Worm (Caenorhabditis elegans): ENCODE data around the gene F21A3.11.

Gene F21A3.11

ce11 chrV:15536320-15536719, 3.3 kb upstream of the F21A3.11 start, which contains the start of gene F21A3.4:
Gene F21A3.4 (plus strand): TSS chrV:15536620.
- TF ChIP-seq tbx-37 (GFP tag; conservative IDR thresholded peaks at IDR 0.05) = no peak
- no peak for TF ChIP-seq ceh-36 (tag; optimal IDR thresholded peaks at IDR 0.05)
- TF ChIP-seq sea-1 (GFP tag; conservative IDR thresholded peaks at IDR 0.05) = no peak

- no peak for TF ChIP-seq hnd-1 (tag; optimal IDR thresholded peaks at IDR 0.05)
- no peak for TF ChIP-seq F13C5.2 (tag; optimal IDR thresholded peaks at IDR 0.05)
- TF ChIP-seq scrt-1 (GFP tag; IDR thresholded peaks at IDR 0.05) = no peak
- no peak for TF ChIP-seq pes-1 (GFP tag; IDR thresholded peaks at IDR 0.05)
- no peak for TF ChIP-seq tra-4 (tag; optimal IDR thresholded peaks at IDR 0.05)
- no peak for TF ChIP-seq hmg-4 (GFP tag; optimal IDR thresholded peaks at IDR 0.05)
- no peak for TF ChIP-seq ceh-36 (tag; optimal IDR thresholded peaks at IDR 0.05)
- TF ChIP-seq hmbx-1 (tag; optimal IDR thresholded peaks at IDR 0.05) = no peak
- no peak for TF ChIP-seq flt-1 (GFP tag; IDR thresholded peaks at IDR 0.05)
- no peak for TF ChIP-seq aly-1 (tag; optimal IDR thresholded peaks at IDR 0.05)
- TF ChIP-seq tbx-11 (GFP tag; IDR thresholded peaks at IDR 0.05) = no peak
- TF ChIP-seq tbx-37 (GFP tag; conservative IDR thresholded peaks at IDR 0.05) = no peak
Observed at ce11 chrV:15533864-15534263, 852 bp upstream of the F21A3.11 start, which contains the start of gene F21A3.2. Gene F21A3.2 (minus strand): TSS chrV:15533964.

ce11 chrV:15529069-15529468, 3.9 kb downstream of the F21A3.11 start, which contains the start of gene srh-276:
Gene srh-276 (plus strand): TSS chrV:15529369.
- TF ChIP-seq aly-1 (tag; optimal IDR thresholded peaks at IDR 0.05) (no peak), tra-4 (tag; optimal IDR thresholded peaks at IDR 0.05) (no peak), sea-1 (GFP tag; conservative IDR thresholded peaks at IDR 0.05) (no peak), B0310.2 (tag; optimal IDR thresholded peaks at IDR 0.05) (no peak), flt-1 (GFP tag; IDR thresholded peaks at IDR 0.05) (no peak), ama-1 (optimal IDR thresholded peaks at IDR 0.05) (no peak), ceh-36 (tag; optimal IDR thresholded peaks at IDR 0.05) (no peak), tbx-37 (GFP tag; conservative IDR thresholded peaks at IDR 0.05) (no peak), ets-7 (tag; optimal IDR thresholded peaks at IDR 0.05) (no peak), ceh-13 (GFP tag; optimal IDR thresholded peaks at IDR 0.05) (no peak), hmg-4 (GFP tag; optimal IDR thresholded peaks at IDR 0.05) (no peak), hnd-1 (tag; optimal IDR thresholded peaks at IDR 0.05) (no peak), hmbx-1 (tag; optimal IDR thresholded peaks at IDR 0.05) (no peak), F13C5.2 (tag; optimal IDR thresholded peaks at IDR 0.05) (no peak)

ce11 chrV:15521920-15522319, 11.1 kb downstream of the F21A3.11 start, which contains the start of gene lgc-31:
Gene lgc-31 (minus strand): TSS chrV:15522020.
- TF ChIP-seq tbx-11 (GFP tag; IDR thresholded peaks at IDR 0.05) (no peak), scrt-1 (GFP tag; IDR thresholded peaks at IDR 0.05) (no peak), B0310.2 (tag; optimal IDR thresholded peaks at IDR 0.05) (no peak), tbx-37 (GFP tag; conservative IDR thresholded peaks at IDR 0.05) (no peak), hnd-1 (tag; optimal IDR thresholded peaks at IDR 0.05) (no peak), flt-1 (GFP tag; IDR thresholded peaks at IDR 0.05) (no peak), ets-7 (tag; optimal IDR thresholded peaks at IDR 0.05) (no peak), ceh-13 (GFP tag; optimal IDR thresholded peaks at IDR 0.05) (no peak), tra-4 (tag; optimal IDR thresholded peaks at IDR 0.05) (no peak), hmg-4 (GFP tag; optimal IDR thresholded peaks at IDR 0.05) (no peak), sea-1 (GFP tag; conservative IDR thresholded peaks at IDR 0.05) (no peak), pes-1 (GFP tag; IDR thresholded peaks at IDR 0.05) (no peak), ama-1 (optimal IDR thresholded peaks at IDR 0.05) (no peak)

- no peak for TF ChIP-seq hmbx-1 (tag; optimal IDR thresholded peaks at IDR 0.05)
Observed at ce11 chrV:15520398-15520797, 12.6 kb downstream of the F21A3.11 start.

- TF ChIP-seq sea-1 (GFP tag; conservative IDR thresholded peaks at IDR 0.05) = no peak
- TF ChIP-seq tbx-37 (GFP tag; conservative IDR thresholded peaks at IDR 0.05) = no peak
- TF ChIP-seq ceh-13 (GFP tag; optimal IDR thresholded peaks at IDR 0.05) = no peak
- no peak for TF ChIP-seq ets-7 (tag; optimal IDR thresholded peaks at IDR 0.05)
- no peak for TF ChIP-seq ceh-36 (tag; optimal IDR thresholded peaks at IDR 0.05)
- TF ChIP-seq hmg-4 (GFP tag; optimal IDR thresholded peaks at IDR 0.05) = no peak
Observed at ce11 chrV:15519845-15520244, 13.2 kb downstream of the F21A3.11 start.

- TF ChIP-seq ceh-36 (tag; optimal IDR thresholded peaks at IDR 0.05) = no peak
- TF ChIP-seq tra-4 (tag; optimal IDR thresholded peaks at IDR 0.05) = no peak
- TF ChIP-seq scrt-1 (GFP tag; IDR thresholded peaks at IDR 0.05) = no peak
- TF ChIP-seq ama-1 (optimal IDR thresholded peaks at IDR 0.05) = no peak
- TF ChIP-seq ets-7 (tag; optimal IDR thresholded peaks at IDR 0.05) = no peak
- TF ChIP-seq B0310.2 (tag; optimal IDR thresholded peaks at IDR 0.05) = no peak
- TF ChIP-seq hmg-4 (GFP tag; optimal IDR thresholded peaks at IDR 0.05) = no peak
- no peak for TF ChIP-seq hmbx-1 (tag; optimal IDR thresholded peaks at IDR 0.05)
- TF ChIP-seq aly-1 (tag; optimal IDR thresholded peaks at IDR 0.05) = no peak
- TF ChIP-seq ceh-13 (GFP tag; optimal IDR thresholded peaks at IDR 0.05) = no peak
- TF ChIP-seq flt-1 (GFP tag; IDR thresholded peaks at IDR 0.05) = no peak
- TF ChIP-seq sea-1 (GFP tag; conservative IDR thresholded peaks at IDR 0.05) = no peak
- TF ChIP-seq pes-1 (GFP tag; IDR thresholded peaks at IDR 0.05) = no peak
- TF ChIP-seq tbx-11 (GFP tag; IDR thresholded peaks at IDR 0.05) = no peak
- no peak for TF ChIP-seq F13C5.2 (tag; optimal IDR thresholded peaks at IDR 0.05)
- TF ChIP-seq tbx-37 (GFP tag; conservative IDR thresholded peaks at IDR 0.05) = no peak
Observed at ce11 chrV:15517413-15517812, 15.6 kb downstream of the F21A3.11 start, which contains the start of gene F21A3.3. Gene F21A3.3 (plus strand): TSS chrV:15517713.

ce11 chrV:15516476-15516875, 16.5 kb downstream of the F21A3.11 start:
- TF ChIP-seq hnd-1 (tag; optimal IDR thresholded peaks at IDR 0.05) = no peak
- TF ChIP-seq tra-4 (tag; optimal IDR thresholded peaks at IDR 0.05) = no peak
- TF ChIP-seq flt-1 (GFP tag; IDR thresholded peaks at IDR 0.05) = no peak

Measured in whole organism, early embryonic.